Fruit fly (Drosophila melanogaster) Kc167 (cell line): ENCODE data around the gene mRpL35.

Experiments
- Myc ChIP-seq: fragments of >200 bp; optimal IDR thresholded peaks from 2 replicates; lab custom pipeline; 2017; ENCODE audit warnings: missing external identifiers
- h ChIP-seq: fragments of >200 bp; optimal IDR thresholded peaks from 3 replicates; lab custom pipeline; 2018; ENCODE audit warnings: missing external identifiers

- TF ChIP-seq Myc (lab: Kevin White, UChicago) = no peak
- TF ChIP-seq h (lab: Kevin White, UChicago) = no peak
These were observed 33.6 kb upstream of the mRpL35 start for dm6 chr3R:21989770-21990169.
